Worm (Caenorhabditis elegans) whole organism, young adult: ENCODE measurements around the gene F59B2.14.

Source experiments
- C06A6.2 ChIP-seq: fragments of 200-800 bp; sonication (Bioruptor generic); conservative IDR thresholded peaks from 2 replicates; pipeline ENCODE4 v1.3.6; 2022; ENCODE audit warnings: missing genetic modification characterization, missing compliant biosample characterization
- D2030.7 ChIP-seq: fragments of 200-800 bp; sonication (Bioruptor generic); IDR thresholded peaks from 2 replicates; pipeline ENCODE4 v1.3.6; 2022; ENCODE audit warnings: missing genetic modification reagents, missing genetic modification characterization, missing compliant biosample characterization
- F10E7.11 ChIP-seq: sonication (generic microtip); optimal IDR thresholded peaks from 2 replicates; lab custom pipeline; 2017; ENCODE audit warnings: mild to moderate bottlenecking, missing genetic modification characterization, moderate library complexity, missing compliant biosample characterization
- F23B12.7 ChIP-seq: sonication (generic microtip); optimal IDR thresholded peaks from 2 replicates; lab custom pipeline; 2017; ENCODE audit warnings: missing genetic modification characterization, mild to moderate bottlenecking, missing compliant biosample characterization, antibody characterized with exemption, moderate library complexity; ENCODE audit not compliant: insufficient read depth
- F52B5.7 ChIP-seq: sonication (generic microtip); optimal IDR thresholded peaks from 2 replicates; lab custom pipeline; 2016; ENCODE audit warnings: mild to moderate bottlenecking, missing genetic modification characterization, missing compliant biosample characterization
- K11D2.4 ChIP-seq: fragments of 200-800 bp; sonication (Bioruptor generic); IDR thresholded peaks from 2 replicates; pipeline ENCODE4 v1.3.6; 2022; ENCODE audit warnings: missing genetic modification reagents, missing genetic modification characterization, missing compliant biosample characterization
- K12H6.12 ChIP-seq: fragments of 200-800 bp; sonication (Bioruptor generic); optimal IDR thresholded peaks from 2 replicates; lab custom pipeline; 2018; ENCODE audit warnings: mild to moderate bottlenecking, missing genetic modification characterization, missing compliant biosample characterization
- T07F8.4 ChIP-seq: sonication (generic microtip); optimal IDR thresholded peaks from 2 replicates; lab custom pipeline; 2016; ENCODE audit warnings: mild to moderate bottlenecking, missing genetic modification characterization, moderate library complexity, missing compliant biosample characterization
- T26A5.8 ChIP-seq: sonication (generic microtip); optimal IDR thresholded peaks from 2 replicates; lab custom pipeline; 2016; ENCODE audit warnings: missing genetic modification characterization, missing compliant biosample characterization
- Y53G8AR.9 ChIP-seq: fragments of 200-800 bp; sonication (Bioruptor generic); conservative IDR thresholded peaks from 2 replicates; pipeline ENCODE4 v1.3.6; 2022; ENCODE audit warnings: missing genetic modification reagents, missing genetic modification characterization, missing compliant biosample characterization
- Y56A3A.18 ChIP-seq: fragments of 200-800 bp; sonication (Bioruptor generic); IDR thresholded peaks from 2 replicates; pipeline ENCODE4 v1.3.6; 2022; ENCODE audit warnings: missing genetic modification reagents, missing genetic modification characterization, missing compliant biosample characterization
- Y79H2A.3 ChIP-seq: fragments of 200-800 bp; sonication (Bioruptor generic); conservative IDR thresholded peaks from 2 replicates; pipeline ENCODE4 v1.3.6; 2022; ENCODE audit warnings: missing genetic modification reagents, missing genetic modification characterization, missing compliant biosample characterization
- akir-1 ChIP-seq: fragments of 200-800 bp; sonication (Bioruptor generic); optimal IDR thresholded peaks from 2 replicates; lab custom pipeline; 2018; ENCODE audit warnings: mild to moderate bottlenecking, missing genetic modification characterization, moderate library complexity, missing compliant biosample characterization
- ama-1 ChIP-seq, 3 experiments: fragments of 150-350 bp in 1 of 3; sonication (generic microtip) in 2 of 3; optimal IDR thresholded peaks; 2 replicates each; lab custom pipeline; 2014 to 2018; ENCODE audit warnings: missing biosample characterization in 2 of 3, missing genetic modification characterization in 2 of 3, missing genetic modification reagents in 2 of 3
- atf-7 ChIP-seq: sonication (generic microtip); optimal IDR thresholded peaks from 2 replicates; lab custom pipeline; 2017; ENCODE audit warnings: mild to moderate bottlenecking, missing genetic modification characterization, missing compliant biosample characterization
- athp-1 ChIP-seq: sonication (generic microtip); optimal IDR thresholded peaks from 2 replicates; lab custom pipeline; 2017; ENCODE audit warnings: mild to moderate bottlenecking, missing genetic modification characterization, missing compliant biosample characterization
- attf-5 ChIP-seq: fragments of 200-800 bp; sonication (Bioruptor generic); optimal IDR thresholded peaks from 2 replicates; lab custom pipeline; 2018; ENCODE audit warnings: mild to moderate bottlenecking, missing genetic modification characterization, missing compliant biosample characterization
- bed-1 ChIP-seq: fragments of 200-800 bp; sonication (Bioruptor generic); IDR thresholded peaks from 2 replicates; pipeline ENCODE4 v1.3.6; 2022; ENCODE audit warnings: missing genetic modification reagents, missing genetic modification characterization, missing compliant biosample characterization
- bed-2 ChIP-seq: fragments of 200-800 bp; sonication (Bioruptor generic); IDR thresholded peaks from 2 replicates; pipeline ENCODE4 v1.3.6; 2022; ENCODE audit warnings: missing genetic modification reagents, missing genetic modification characterization, missing compliant biosample characterization
- ccch-3 ChIP-seq: fragments of 200-800 bp; sonication (Bioruptor generic); optimal IDR thresholded peaks from 2 replicates; lab custom pipeline; 2018; ENCODE audit warnings: mild to moderate bottlenecking, missing genetic modification characterization, missing compliant biosample characterization
- cebp-1 ChIP-seq, 2 experiments: fragments of 200-800 bp in 1 of 2; sonication (Bioruptor generic) in 1 of 2; sonication (generic microtip) in 1 of 2; IDR thresholded peaks in 1 of 2; optimal IDR thresholded peaks in 1 of 2; 2 replicates each; pipeline versions ENCODE4 v1.3.6 to Lab custom; 2017 to 2022; ENCODE audit warnings: missing compliant biosample characterization in 2 of 2, missing genetic modification characterization in 2 of 2, mild to moderate bottlenecking in 1 of 2, missing genetic modification reagents in 1 of 2, moderate library complexity in 1 of 2
- cebp-2 ChIP-seq: fragments of 200-800 bp; sonication (Bioruptor generic); IDR thresholded peaks from 2 replicates; pipeline ENCODE4 v1.3.6; 2022; ENCODE audit warnings: missing genetic modification characterization, missing compliant biosample characterization
- ceh-100 ChIP-seq: fragments of 200-800 bp; sonication (Bioruptor generic); IDR thresholded peaks from 2 replicates; pipeline ENCODE4 v1.3.6; 2022; ENCODE audit warnings: missing genetic modification reagents, missing genetic modification characterization, missing compliant biosample characterization
- ceh-40 ChIP-seq: fragments of 200-800 bp; sonication (Bioruptor generic); IDR thresholded peaks from 2 replicates; pipeline ENCODE4 v1.3.6; 2022; ENCODE audit warnings: missing genetic modification characterization, missing compliant biosample characterization
- die-1 ChIP-seq: sonication (generic microtip); optimal IDR thresholded peaks from 2 replicates; lab custom pipeline; 2016; ENCODE audit warnings: missing genotype, mild to moderate bottlenecking, missing genetic modification characterization, missing compliant biosample characterization
- dox-1 ChIP-seq: fragments of 200-800 bp; sonication (Bioruptor generic); IDR thresholded peaks from 2 replicates; pipeline ENCODE4 v1.3.6; 2022; ENCODE audit warnings: missing genetic modification reagents, missing genetic modification characterization, missing compliant biosample characterization
- dpff-1 ChIP-seq: sonication (generic microtip); optimal IDR thresholded peaks from 2 replicates; lab custom pipeline; 2017; ENCODE audit warnings: mild to moderate bottlenecking, missing genetic modification characterization, missing compliant biosample characterization
- ekl-4 ChIP-seq: fragments of 200-800 bp; sonication (Bioruptor generic); IDR thresholded peaks from 2 replicates; pipeline ENCODE4 v1.3.6; 2022; ENCODE audit warnings: missing genetic modification reagents, missing genetic modification characterization, missing compliant biosample characterization
- ets-4 ChIP-seq: fragments of 200-800 bp; sonication (Bioruptor generic); optimal IDR thresholded peaks from 2 replicates; lab custom pipeline; 2018; ENCODE audit warnings: mild to moderate bottlenecking, missing genetic modification characterization, missing compliant biosample characterization
- fkh-3 ChIP-seq: sonication (generic microtip); optimal IDR thresholded peaks from 2 replicates; lab custom pipeline; 2016; ENCODE audit warnings: mild to moderate bottlenecking, missing genetic modification characterization, missing compliant biosample characterization
- him-1 ChIP-seq: sonication (generic microtip); optimal IDR thresholded peaks from 2 replicates; lab custom pipeline; 2016; ENCODE audit warnings: missing genotype, missing genetic modification reagents, missing genetic modification characterization, missing compliant biosample characterization
- hmg-1.2 ChIP-seq: fragments of 200-800 bp; sonication (Bioruptor generic); IDR thresholded peaks from 2 replicates; pipeline ENCODE4 v1.3.6; 2022; ENCODE audit warnings: missing genetic modification reagents, missing genetic modification characterization, missing compliant biosample characterization
- hrde-1 ChIP-seq: sonication (generic microtip); optimal IDR thresholded peaks from 2 replicates; lab custom pipeline; 2016; ENCODE audit warnings: missing genetic modification characterization, mild to moderate bottlenecking, missing compliant biosample characterization, moderate library complexity, missing genotype, missing genetic modification reagents, borderline replicate concordance
- hsf-1 ChIP-seq: fragments of 200-800 bp; sonication (Bioruptor generic); IDR thresholded peaks from 2 replicates; pipeline ENCODE4 v1.3.6; 2022; ENCODE audit warnings: missing genetic modification reagents, missing genetic modification characterization, missing compliant biosample characterization
- madf-3 ChIP-seq: fragments of 200-800 bp; sonication (Bioruptor generic); IDR thresholded peaks from 2 replicates; pipeline ENCODE4 v1.3.6; 2022; ENCODE audit warnings: missing genetic modification reagents, missing genetic modification characterization, missing compliant biosample characterization
- mcd-1 ChIP-seq: fragments of 200-800 bp; sonication (Bioruptor generic); IDR thresholded peaks from 2 replicates; pipeline ENCODE4 v1.3.6; 2022; ENCODE audit warnings: missing genetic modification reagents, missing genetic modification characterization, missing compliant biosample characterization
- nhr-27 ChIP-seq: fragments of 200-800 bp; sonication (Bioruptor generic); optimal IDR thresholded peaks from 2 replicates; lab custom pipeline; 2018; ENCODE audit warnings: mild to moderate bottlenecking, missing genetic modification characterization, moderate library complexity, missing compliant biosample characterization
- nhr-80 ChIP-seq: sonication (generic microtip); optimal IDR thresholded peaks from 2 replicates; lab custom pipeline; 2016; ENCODE audit warnings: missing genetic modification characterization, missing compliant biosample characterization
- sptf-2 ChIP-seq: fragments of 200-800 bp; sonication (Bioruptor generic); optimal IDR thresholded peaks from 2 replicates; lab custom pipeline; 2018; ENCODE audit warnings: mild to moderate bottlenecking, missing genetic modification characterization, missing compliant biosample characterization
- unc-130 ChIP-seq: sonication (generic microtip); optimal IDR thresholded peaks from 2 replicates; lab custom pipeline; 2016; ENCODE audit warnings: missing genetic modification reagents, missing genetic modification characterization, missing compliant biosample characterization
- zfh-2 ChIP-seq: fragments of 200-800 bp; sonication (Bioruptor generic); conservative IDR thresholded peaks from 2 replicates; pipeline ENCODE4 v1.3.6; 2022; ENCODE audit warnings: missing genetic modification reagents, missing genetic modification characterization, missing compliant biosample characterization
- ztf-18 ChIP-seq: sonication (generic microtip); optimal IDR thresholded peaks from 2 replicates; lab custom pipeline; 2016; ENCODE audit warnings: missing genotype, mild to moderate bottlenecking, missing genetic modification characterization, missing compliant biosample characterization
- ztf-25 ChIP-seq: fragments of 200-800 bp; sonication (Bioruptor generic); IDR thresholded peaks from 2 replicates; pipeline ENCODE4 v1.3.6; 2022; ENCODE audit warnings: missing genetic modification reagents, missing genetic modification characterization, missing compliant biosample characterization
- ztf-26 ChIP-seq: sonication (generic microtip); optimal IDR thresholded peaks from 2 replicates; lab custom pipeline; 2017; ENCODE audit warnings: missing genetic modification characterization, missing compliant biosample characterization
- ztf-6 ChIP-seq: fragments of 200-800 bp; sonication (Bioruptor generic); IDR thresholded peaks from 2 replicates; pipeline ENCODE4 v1.3.6; 2022; ENCODE audit warnings: missing genetic modification reagents, missing genetic modification characterization, missing compliant biosample characterization

Gene F59B2.14

ce11 chrIII:9007183-9007582 lies 15.3 kb downstream of the F59B2.14 start:
- TF ChIP-seq K11D2.4 (GFP tag; lab: Robert Waterston, UW) (no peak), Y56A3A.18 (GFP tag; lab: Robert Waterston, UW) (no peak), dpff-1 (no peak), hsf-1 (GFP tag; lab: Robert Waterston, UW) (no peak), F23B12.7 (no peak), nhr-80 (peak; percentile 78), akir-1 (no peak), ekl-4 (no peak), attf-5 (GFP tag; lab: Kevin White, UChicago) (peak; percentile 29), ztf-6 (GFP tag; lab: Robert Waterston, UW) (no peak), ztf-25 (no peak), hrde-1 (tag; lab: Kevin White, UChicago) (no peak), cebp-1 (GFP tag; IDR thresholded peaks at IDR 0.05; lab: Robert Waterston, UW) (peak; percentile 46; the same call in 1 of the 2 replicates), cebp-1 (tag; optimal IDR thresholded peaks at IDR 0.05; lab: Kevin White, UChicago) (no peak), sptf-2 (GFP tag; lab: Kevin White, UChicago) (no peak)

- TF ChIP-seq D2030.7 (GFP tag; lab: Robert Waterston, UW) (peak; percentile 56), ceh-100 (GFP tag; lab: Robert Waterston, UW) (peak; percentile 65), bed-1 (GFP tag; lab: Robert Waterston, UW) (0 out of 2 replicates have a peak, but pooled peaks have one; percentile 24)
These were observed 16.5 kb downstream of the F59B2.14 start, which contains the start of gene rab-6.1 for ce11 chrIII:9005905-9006372. Gene rab-6.1 (minus strand): TSS chrIII:9005955.

- TF ChIP-seq attf-5 (GFP tag; lab: Kevin White, UChicago) = no peak
- TF ChIP-seq Y79H2A.3 (GFP tag; lab: Robert Waterston, UW) = peak; percentile 63; the same call in 1 of the 2 replicates
- no peak for TF ChIP-seq F10E7.11 (tag; lab: Kevin White, UChicago)
- TF ChIP-seq madf-3 = no peak
- no peak for TF ChIP-seq C06A6.2
- no peak for TF ChIP-seq ets-4
- no peak for TF ChIP-seq T07F8.4
- TF ChIP-seq him-1 (tag; lab: Kevin White, UChicago) = peak; percentile 41
- TF ChIP-seq T26A5.8 (tag; lab: Kevin White, UChicago) = no peak
- no peak for TF ChIP-seq athp-1 (tag; lab: Kevin White, UChicago)
- TF ChIP-seq ama-1 (optimal IDR thresholded peaks at IDR 0.05; lab: Kevin White, UChicago) = no peak
- TF ChIP-seq ama-1 (GFP tag; optimal IDR thresholded peaks at IDR 0.05; lab: Kevin White, UChicago) = peak in 1 of 2 experiments; percentile 44
- TF ChIP-seq bed-2 = no peak
- no peak for TF ChIP-seq nhr-80
- TF ChIP-seq cebp-2 = no peak
- TF ChIP-seq fkh-3 (tag; lab: Kevin White, UChicago) = no peak
- no peak for TF ChIP-seq ccch-3 (GFP tag; lab: Kevin White, UChicago)
- peak; percentile 8 for TF ChIP-seq unc-130 (GFP tag; lab: Kevin White, UChicago)
- TF ChIP-seq ztf-26 (tag; lab: Kevin White, UChicago) = no peak
- peak; percentile 26; the same call in 1 of the 2 replicates for TF ChIP-seq hmg-1.2 (GFP tag; lab: Robert Waterston, UW)
- TF ChIP-seq zfh-2 (GFP tag; lab: Robert Waterston, UW) = no peak
- TF ChIP-seq ceh-40 = no peak
- no peak for TF ChIP-seq mcd-1 (GFP tag; lab: Robert Waterston, UW)
- TF ChIP-seq K12H6.12 (tag; lab: Kevin White, UChicago) = no peak
- TF ChIP-seq nhr-27 (tag; lab: Kevin White, UChicago) = no peak
- TF ChIP-seq hrde-1 (tag; lab: Kevin White, UChicago) = peak; percentile 59
- peak; percentile 9 for TF ChIP-seq F52B5.7 (tag; lab: Kevin White, UChicago)
- TF ChIP-seq dox-1 (GFP tag; lab: Robert Waterston, UW) = no peak
- TF ChIP-seq atf-7 (tag; lab: Kevin White, UChicago) = no peak
- peak; percentile 12 for TF ChIP-seq die-1 (tag; lab: Kevin White, UChicago)
- TF ChIP-seq ztf-18 = no peak
- TF ChIP-seq Y53G8AR.9 (GFP tag; lab: Robert Waterston, UW) = 0 out of 2 replicates have a peak, but pooled peaks have one; percentile 47
These were observed 17.8 kb downstream of the F59B2.14 start for ce11 chrIII:9004658-9005057.
